Worm (Caenorhabditis elegans) whole organism, young adult: ENCODE results near the gene pals-17.

Experiments used
- B0019.2 ChIP-seq: fragments of 200-800 bp; sonication (Bioruptor generic); conservative IDR thresholded peaks from 2 replicates; pipeline ENCODE4 v1.3.6; 2022; ENCODE audit warnings: missing genetic modification reagents, missing genetic modification characterization, missing compliant biosample characterization
- B0035.1 ChIP-seq: sonication (generic microtip); optimal IDR thresholded peaks from 2 replicates; lab custom pipeline; 2016; ENCODE audit warnings: missing genetic modification characterization, mild to moderate bottlenecking, missing compliant biosample characterization, missing genotype, missing genetic modification reagents
- C17E4.6 ChIP-seq: fragments of 200-800 bp; sonication (Bioruptor generic); IDR thresholded peaks from 2 replicates; pipeline ENCODE4 v1.3.6; 2022; ENCODE audit warnings: missing genetic modification reagents, missing genetic modification characterization, missing compliant biosample characterization
- D2030.7 ChIP-seq: fragments of 200-800 bp; sonication (Bioruptor generic); IDR thresholded peaks from 2 replicates; pipeline ENCODE4 v1.3.6; 2022; ENCODE audit warnings: missing genetic modification reagents, missing genetic modification characterization, missing compliant biosample characterization
- F23B12.7 ChIP-seq: sonication (generic microtip); optimal IDR thresholded peaks from 2 replicates; lab custom pipeline; 2017; ENCODE audit warnings: missing genetic modification characterization, mild to moderate bottlenecking, missing compliant biosample characterization, antibody characterized with exemption, moderate library complexity; ENCODE audit not compliant: insufficient read depth
- F49E8.2 ChIP-seq: sonication (generic microtip); optimal IDR thresholded peaks from 3 replicates; lab custom pipeline; 2017; ENCODE audit warnings: missing genetic modification characterization, mild to moderate bottlenecking, missing compliant biosample characterization, antibody characterized with exemption, moderate library complexity; ENCODE audit not compliant: insufficient read depth
- F52B5.7 ChIP-seq: sonication (generic microtip); optimal IDR thresholded peaks from 2 replicates; lab custom pipeline; 2016; ENCODE audit warnings: mild to moderate bottlenecking, missing genetic modification characterization, missing compliant biosample characterization
- K11D2.4 ChIP-seq: fragments of 200-800 bp; sonication (Bioruptor generic); IDR thresholded peaks from 2 replicates; pipeline ENCODE4 v1.3.6; 2022; ENCODE audit warnings: missing genetic modification reagents, missing genetic modification characterization, missing compliant biosample characterization
- T26A5.8 ChIP-seq: sonication (generic microtip); optimal IDR thresholded peaks from 2 replicates; lab custom pipeline; 2016; ENCODE audit warnings: missing genetic modification characterization, missing compliant biosample characterization
- Y53F4B.3 ChIP-seq: fragments of 200-800 bp; sonication (Bioruptor generic); IDR thresholded peaks from 2 replicates; pipeline ENCODE4 v1.3.6; 2022; ENCODE audit warnings: missing genetic modification reagents, missing genetic modification characterization, missing compliant biosample characterization
- Y56A3A.18 ChIP-seq: fragments of 200-800 bp; sonication (Bioruptor generic); IDR thresholded peaks from 2 replicates; pipeline ENCODE4 v1.3.6; 2022; ENCODE audit warnings: missing genetic modification reagents, missing genetic modification characterization, missing compliant biosample characterization
- Y95B8A.8 ChIP-seq: fragments of 200-800 bp; sonication (Bioruptor generic); IDR thresholded peaks from 2 replicates; pipeline ENCODE4 v1.3.6; 2022; ENCODE audit warnings: missing genetic modification reagents, missing genetic modification characterization, missing compliant biosample characterization
- ama-1 ChIP-seq, 3 experiments: fragments of 150-350 bp in 1 of 3; sonication (generic microtip) in 2 of 3; optimal IDR thresholded peaks; 2 replicates each; lab custom pipeline; 2014 to 2018; ENCODE audit warnings: missing biosample characterization in 2 of 3, missing genetic modification characterization in 2 of 3, missing genetic modification reagents in 2 of 3
- atf-7 ChIP-seq: sonication (generic microtip); optimal IDR thresholded peaks from 2 replicates; lab custom pipeline; 2017; ENCODE audit warnings: mild to moderate bottlenecking, missing genetic modification characterization, missing compliant biosample characterization
- attf-5 ChIP-seq: fragments of 200-800 bp; sonication (Bioruptor generic); optimal IDR thresholded peaks from 2 replicates; lab custom pipeline; 2018; ENCODE audit warnings: mild to moderate bottlenecking, missing genetic modification characterization, missing compliant biosample characterization
- ccch-3 ChIP-seq: fragments of 200-800 bp; sonication (Bioruptor generic); optimal IDR thresholded peaks from 2 replicates; lab custom pipeline; 2018; ENCODE audit warnings: mild to moderate bottlenecking, missing genetic modification characterization, missing compliant biosample characterization
- cebp-1 ChIP-seq, 2 experiments: fragments of 200-800 bp in 1 of 2; sonication (Bioruptor generic) in 1 of 2; sonication (generic microtip) in 1 of 2; IDR thresholded peaks in 1 of 2; optimal IDR thresholded peaks in 1 of 2; 2 replicates each; pipeline versions ENCODE4 v1.3.6 to Lab custom; 2017 to 2022; ENCODE audit warnings: missing compliant biosample characterization in 2 of 2, missing genetic modification characterization in 2 of 2, mild to moderate bottlenecking in 1 of 2, missing genetic modification reagents in 1 of 2, moderate library complexity in 1 of 2
- ceh-100 ChIP-seq: fragments of 200-800 bp; sonication (Bioruptor generic); IDR thresholded peaks from 2 replicates; pipeline ENCODE4 v1.3.6; 2022; ENCODE audit warnings: missing genetic modification reagents, missing genetic modification characterization, missing compliant biosample characterization
- ceh-40 ChIP-seq: fragments of 200-800 bp; sonication (Bioruptor generic); IDR thresholded peaks from 2 replicates; pipeline ENCODE4 v1.3.6; 2022; ENCODE audit warnings: missing genetic modification characterization, missing compliant biosample characterization
- die-1 ChIP-seq: sonication (generic microtip); optimal IDR thresholded peaks from 2 replicates; lab custom pipeline; 2016; ENCODE audit warnings: missing genotype, mild to moderate bottlenecking, missing genetic modification characterization, missing compliant biosample characterization
- egl-18 ChIP-seq: fragments of 200-800 bp; sonication (Bioruptor generic); IDR thresholded peaks from 2 replicates; pipeline ENCODE4 v1.3.6; 2022; ENCODE audit warnings: missing genetic modification reagents, missing genetic modification characterization, missing compliant biosample characterization
- egrh-3 ChIP-seq: fragments of 200-800 bp; sonication (Bioruptor generic); IDR thresholded peaks from 2 replicates; pipeline ENCODE4 v1.3.6; 2022; ENCODE audit warnings: missing genetic modification reagents, missing genetic modification characterization, missing compliant biosample characterization
- ets-4 ChIP-seq: fragments of 200-800 bp; sonication (Bioruptor generic); optimal IDR thresholded peaks from 2 replicates; lab custom pipeline; 2018; ENCODE audit warnings: mild to moderate bottlenecking, missing genetic modification characterization, missing compliant biosample characterization
- hlh-26 ChIP-seq: fragments of 200-800 bp; sonication (Bioruptor generic); conservative IDR thresholded peaks from 2 replicates; pipeline ENCODE4 v1.3.6; 2022; ENCODE audit warnings: missing genetic modification reagents, missing genetic modification characterization, missing compliant biosample characterization
- hmg-1.2 ChIP-seq: fragments of 200-800 bp; sonication (Bioruptor generic); IDR thresholded peaks from 2 replicates; pipeline ENCODE4 v1.3.6; 2022; ENCODE audit warnings: missing genetic modification reagents, missing genetic modification characterization, missing compliant biosample characterization
- lin-35 ChIP-seq, 3 experiments: fragments of 150-350 bp in 2 of 3; sonication (generic microtip) in 1 of 3; optimal IDR thresholded peaks; 2 replicates each; lab custom pipeline; 2014 to 2018; ENCODE audit warnings: missing biosample characterization in 3 of 3, missing genetic modification characterization in 3 of 3, missing genetic modification reagents in 3 of 3
- lin-54 ChIP-seq: fragments of 200-800 bp; sonication (Bioruptor generic); optimal IDR thresholded peaks from 2 replicates; lab custom pipeline; 2018; ENCODE audit warnings: mild to moderate bottlenecking, missing genetic modification characterization, missing compliant biosample characterization
- madf-3 ChIP-seq: fragments of 200-800 bp; sonication (Bioruptor generic); IDR thresholded peaks from 2 replicates; pipeline ENCODE4 v1.3.6; 2022; ENCODE audit warnings: missing genetic modification reagents, missing genetic modification characterization, missing compliant biosample characterization
- madf-6 ChIP-seq: fragments of 200-800 bp; sonication (Bioruptor generic); IDR thresholded peaks from 2 replicates; pipeline ENCODE4 v1.3.6; 2022; ENCODE audit warnings: missing genetic modification reagents, missing genetic modification characterization, missing compliant biosample characterization
- madf-8 ChIP-seq: fragments of 200-800 bp; sonication (Bioruptor generic); conservative IDR thresholded peaks from 2 replicates; pipeline ENCODE4 v1.3.6; 2022; ENCODE audit warnings: missing genetic modification reagents, missing genetic modification characterization, missing compliant biosample characterization
- mel-28 ChIP-seq: sonication (generic microtip); optimal IDR thresholded peaks from 2 replicates; lab custom pipeline; 2016; ENCODE audit warnings: borderline replicate concordance, mild to moderate bottlenecking, missing genetic modification characterization, missing compliant biosample characterization
- mxl-1 ChIP-seq: sonication (generic microtip); optimal IDR thresholded peaks from 2 replicates; lab custom pipeline; 2016; ENCODE audit warnings: missing genetic modification characterization, missing compliant biosample characterization
- nfya-1 ChIP-seq: sonication (generic microtip); optimal IDR thresholded peaks from 2 replicates; lab custom pipeline; 2017; ENCODE audit warnings: antibody characterized with exemption, missing compliant biosample characterization, missing genetic modification characterization, borderline replicate concordance; ENCODE audit not compliant: insufficient read depth
- nhr-27 ChIP-seq: fragments of 200-800 bp; sonication (Bioruptor generic); optimal IDR thresholded peaks from 2 replicates; lab custom pipeline; 2018; ENCODE audit warnings: mild to moderate bottlenecking, missing genetic modification characterization, moderate library complexity, missing compliant biosample characterization
- nhr-90 ChIP-seq: sonication (generic microtip); optimal IDR thresholded peaks from 2 replicates; lab custom pipeline; 2016; ENCODE audit warnings: missing genotype, mild to moderate bottlenecking, missing genetic modification characterization, missing compliant biosample characterization
- pha-4 ChIP-seq: fragments of 150-350 bp; sonication (generic microtip); optimal IDR thresholded peaks from 2 replicates; lab custom pipeline; 2014; ENCODE audit warnings: missing biosample characterization, missing genetic modification reagents, missing genetic modification characterization
- repo-1 ChIP-seq: sonication (generic microtip); optimal IDR thresholded peaks from 2 replicates; lab custom pipeline; 2017; ENCODE audit warnings: mild to moderate bottlenecking, missing genetic modification characterization, missing compliant biosample characterization
- sdz-38 ChIP-seq: sonication (generic microtip); optimal IDR thresholded peaks from 2 replicates; lab custom pipeline; 2016; ENCODE audit warnings: missing genotype, missing genetic modification characterization, missing compliant biosample characterization
- snpc-4 ChIP-seq, 5 experiments: fragments of 150-350 bp in 1 of 5; sonication (generic microtip) in 4 of 5; optimal IDR thresholded peaks; 2 replicates each; lab custom pipeline; 2014 to 2018; ENCODE audit warnings: missing genetic modification characterization in 5 of 5, missing biosample characterization in 3 of 5, antibody characterized with exemption in 2 of 5, mild to moderate bottlenecking in 2 of 5, missing compliant biosample characterization in 2 of 5, missing genotype in 2 of 5, moderate library complexity in 2 of 5, missing genetic modification reagents in 1 of 5
- tbp1 ChIP-seq: fragments of 200-800 bp; sonication (Bioruptor generic); optimal IDR thresholded peaks from 2 replicates; lab custom pipeline; 2018; ENCODE audit warnings: mild to moderate bottlenecking, missing genetic modification characterization, missing compliant biosample characterization
- zim-3 ChIP-seq: sonication (generic microtip); optimal IDR thresholded peaks from 2 replicates; lab custom pipeline; 2017; ENCODE audit warnings: mild to moderate bottlenecking, missing genetic modification characterization, moderate library complexity, missing compliant biosample characterization
- ztf-26 ChIP-seq: sonication (generic microtip); optimal IDR thresholded peaks from 2 replicates; lab custom pipeline; 2017; ENCODE audit warnings: missing genetic modification characterization, missing compliant biosample characterization
- ztf-28 ChIP-seq: fragments of 200-800 bp; sonication (Bioruptor generic); IDR thresholded peaks from 2 replicates; pipeline ENCODE4 v1.3.6; 2022; ENCODE audit warnings: missing genetic modification reagents, missing genetic modification characterization, missing compliant biosample characterization
- ztf-3 ChIP-seq: fragments of 200-800 bp; sonication (Bioruptor generic); optimal IDR thresholded peaks from 2 replicates; lab custom pipeline; 2018; ENCODE audit warnings: mild to moderate bottlenecking, missing genetic modification characterization, missing compliant biosample characterization

The pals-17 gene

ce11 chrIII:1419700-1420356 is 28.2 kb upstream of the pals-17 start (continued):
- TF ChIP-seq madf-6 (peak; percentile 83), hmg-1.2 (GFP tag; lab: Robert Waterston, UW) (peak; percentile 55), C17E4.6 (GFP tag; lab: Robert Waterston, UW) (peak; percentile 45; the same call in 1 of the 2 replicates), ama-1 (optimal IDR thresholded peaks at IDR 0.05; lab: Kevin White, UChicago) (peak; percentile 92), ama-1 (GFP tag; optimal IDR thresholded peaks at IDR 0.05; lab: Kevin White, UChicago) (peak in 1 of 2 experiments; percentile 94), egl-18 (GFP tag; lab: Robert Waterston, UW) (peak; percentile 77; the same call in 1 of the 2 replicates), Y56A3A.18 (peak; percentile 90; the same call in 1 of the 2 replicates), pha-4 (tag; lab: Kevin White, UChicago) (peak; percentile 42), ccch-3 (GFP tag; lab: Kevin White, UChicago) (no peak), F23B12.7 (tag; lab: Kevin White, UChicago) (peak; percentile 64), B0035.1 (tag; lab: Kevin White, UChicago) (peak; percentile 93), F52B5.7 (tag; lab: Kevin White, UChicago) (peak; percentile 87), Y53F4B.3 (GFP tag; lab: Robert Waterston, UW) (no peak; the same call in 1 of the 2 replicates), egrh-3 (GFP tag; lab: Robert Waterston, UW) (no peak), attf-5 (GFP tag; lab: Kevin White, UChicago) (peak; percentile 63), ets-4 (GFP tag; lab: Kevin White, UChicago) (no peak), madf-3 (GFP tag; lab: Robert Waterston, UW) (peak; percentile 94), nfya-1 (tag; lab: Kevin White, UChicago) (no peak), madf-8 (GFP tag; lab: Robert Waterston, UW) (no peak), mel-28 (tag; lab: Kevin White, UChicago) (peak; percentile 41), zim-3 (tag; lab: Kevin White, UChicago) (peak; percentile 69), T26A5.8 (tag; lab: Kevin White, UChicago) (peak; percentile 95), B0019.2 (GFP tag; lab: Robert Waterston, UW) (no peak), ztf-26 (tag; lab: Kevin White, UChicago) (peak; percentile 86), hlh-26 (GFP tag; lab: Robert Waterston, UW) (no peak), ztf-28 (GFP tag; lab: Robert Waterston, UW) (no peak), nhr-27 (tag; lab: Kevin White, UChicago) (peak; percentile 83), ceh-40 (0 out of 2 replicates have a peak, but pooled peaks have one; percentile 47), mxl-1 (tag; lab: Kevin White, UChicago) (peak; percentile 69), sdz-38 (tag; lab: Kevin White, UChicago) (no peak), nhr-90 (peak; percentile 93), lin-35 (GFP tag; optimal IDR thresholded peaks at IDR 0.05; lab: Kevin White, UChicago) (peak in 2 of 3 experiments; percentile 44 to 49), tbp1 (GFP tag; lab: Kevin White, UChicago) (peak; percentile 69), snpc-4 (GFP tag; optimal IDR thresholded peaks at IDR 0.05; lab: Kevin White, UChicago) (peak; percentile 51), snpc-4 (tag; optimal IDR thresholded peaks at IDR 0.05; lab: Kevin White, UChicago) (peak in 3 of 4 experiments; percentile 16 to 60 (median 59)), atf-7 (tag; lab: Kevin White, UChicago) (peak; percentile 89), Y95B8A.8 (GFP tag; lab: Robert Waterston, UW) (peak; percentile 85; the same call in 1 of the 2 replicates), repo-1 (tag; lab: Kevin White, UChicago) (peak; percentile 96), die-1 (tag; lab: Kevin White, UChicago) (peak; percentile 79), ztf-3 (peak; percentile 74), cebp-1 (GFP tag; IDR thresholded peaks at IDR 0.05; lab: Robert Waterston, UW) (peak; percentile 31; the same call in 1 of the 2 replicates), cebp-1 (tag; optimal IDR thresholded peaks at IDR 0.05; lab: Kevin White, UChicago) (peak; percentile 80), K11D2.4 (0 out of 2 replicates have a peak, but pooled peaks have one; percentile 60), lin-54 (peak; percentile 83), D2030.7 (GFP tag; lab: Robert Waterston, UW) (peak; percentile 58; the same call in 1 of the 2 replicates), ceh-100 (GFP tag; lab: Robert Waterston, UW) (no peak; the same call in none of the 2 replicates), F49E8.2 (peak; percentile 98)
